Worm (Caenorhabditis elegans) whole organism, early embryonic: ENCODE results near the gene Y76B12C.6.

Experiments used
- B0310.2 ChIP-seq: sonication (generic microtip); optimal IDR thresholded peaks from 2 replicates; lab custom pipeline; 2016; ENCODE audit warnings: mild to moderate bottlenecking, missing genetic modification characterization, missing compliant biosample characterization
- aly-1 ChIP-seq: sonication (generic microtip); optimal IDR thresholded peaks from 2 replicates; lab custom pipeline; 2016; ENCODE audit warnings: missing genetic modification characterization, missing compliant biosample characterization
- ama-1 ChIP-seq: fragments of 150-350 bp; optimal IDR thresholded peaks from 2 replicates; lab custom pipeline; 2014
- ceh-13 ChIP-seq: fragments of 200-800 bp; sonication (Bioruptor generic); optimal IDR thresholded peaks from 2 replicates; lab custom pipeline; 2018; ENCODE audit warnings: mild to moderate bottlenecking, missing genetic modification characterization, missing compliant biosample characterization
- ceh-36 ChIP-seq: sonication (generic microtip); optimal IDR thresholded peaks from 2 replicates; lab custom pipeline; 2016; ENCODE audit warnings: missing genetic modification characterization, inconsistent platforms, missing compliant biosample characterization
- ets-7 ChIP-seq: sonication (generic microtip); optimal IDR thresholded peaks from 2 replicates; lab custom pipeline; 2016; ENCODE audit warnings: missing genotype, missing genetic modification characterization, missing compliant biosample characterization
- flt-1 ChIP-seq: fragments of 200-800 bp; sonication (Bioruptor generic); IDR thresholded peaks from 2 replicates; pipeline ENCODE4 v1.3.6; 2022; ENCODE audit warnings: missing genetic modification characterization, missing compliant biosample characterization
- hmg-4 ChIP-seq: fragments of 200-800 bp; sonication (Bioruptor generic); optimal IDR thresholded peaks from 2 replicates; lab custom pipeline; 2018; ENCODE audit warnings: mild to moderate bottlenecking, missing genetic modification characterization, missing compliant biosample characterization
- hnd-1 ChIP-seq: sonication (generic microtip); optimal IDR thresholded peaks from 2 replicates; lab custom pipeline; 2016; ENCODE audit warnings: missing genetic modification characterization, missing compliant biosample characterization
- pes-1 ChIP-seq: fragments of 200-800 bp; sonication (Bioruptor generic); IDR thresholded peaks from 2 replicates; pipeline ENCODE4 v1.3.6; 2022; ENCODE audit warnings: missing genetic modification reagents, missing genetic modification characterization, missing compliant biosample characterization
- scrt-1 ChIP-seq: fragments of 200-800 bp; sonication (Bioruptor generic); IDR thresholded peaks from 2 replicates; pipeline ENCODE4 v1.3.6; 2022; ENCODE audit warnings: missing genetic modification characterization, missing compliant biosample characterization
- sea-1 ChIP-seq: fragments of 200-800 bp; sonication (Bioruptor generic); conservative IDR thresholded peaks from 2 replicates; pipeline ENCODE4 v1.3.6; 2022; ENCODE audit warnings: missing genetic modification characterization, missing compliant biosample characterization
- tbx-11 ChIP-seq: fragments of 200-800 bp; sonication (Bioruptor generic); IDR thresholded peaks from 2 replicates; pipeline ENCODE4 v1.3.6; 2022; ENCODE audit warnings: missing genetic modification characterization, missing compliant biosample characterization
- tra-4 ChIP-seq: sonication (generic microtip); optimal IDR thresholded peaks from 2 replicates; lab custom pipeline; 2017; ENCODE audit warnings: missing genetic modification characterization, missing compliant biosample characterization

ce11 chrIV:2008920-2009319 lies 27.7 kb downstream of the Y76B12C.6 start:
- TF ChIP-seq scrt-1, result no peak
- TF ChIP-seq ceh-13 (GFP tag; lab: Kevin White, UChicago), result no peak
- no peak for TF ChIP-seq ama-1 (lab: Kevin White, UChicago)
- peak; percentile 2 for TF ChIP-seq ceh-36
- no peak for TF ChIP-seq flt-1 (GFP tag; lab: Robert Waterston, UW)
- no peak for TF ChIP-seq tbx-11 (GFP tag; lab: Robert Waterston, UW)
- no peak for TF ChIP-seq aly-1
- TF ChIP-seq tra-4 (tag; lab: Kevin White, UChicago), result no peak
- TF ChIP-seq sea-1 (GFP tag; lab: Robert Waterston, UW), result no peak
- no peak for TF ChIP-seq B0310.2 (tag; lab: Kevin White, UChicago)
- TF ChIP-seq hmg-4, result no peak
- TF ChIP-seq ets-7 (tag; lab: Kevin White, UChicago), result no peak
- TF ChIP-seq hnd-1 (tag; lab: Kevin White, UChicago), result no peak
- no peak for TF ChIP-seq pes-1 (GFP tag; lab: Robert Waterston, UW)
